Worm (Caenorhabditis elegans) whole organism, young adult: ENCODE measurements around the gene C28D4.10.

Source experiments
- B0019.2 ChIP-seq: fragments of 200-800 bp; sonication (Bioruptor generic); conservative IDR thresholded peaks from 2 replicates; pipeline ENCODE4 v1.3.6; 2022; ENCODE audit warnings: missing genetic modification reagents, missing genetic modification characterization, missing compliant biosample characterization
- C17E4.6 ChIP-seq: fragments of 200-800 bp; sonication (Bioruptor generic); IDR thresholded peaks from 2 replicates; pipeline ENCODE4 v1.3.6; 2022; ENCODE audit warnings: missing genetic modification reagents, missing genetic modification characterization, missing compliant biosample characterization
- F33H1.4 ChIP-seq: fragments of 200-800 bp; sonication (Bioruptor generic); IDR thresholded peaks from 2 replicates; pipeline ENCODE4 v1.3.6; 2022; ENCODE audit warnings: missing genetic modification reagents, missing genetic modification characterization, missing compliant biosample characterization
- F39B2.1 ChIP-seq: fragments of 200-800 bp; sonication (Bioruptor generic); IDR thresholded peaks from 2 replicates; pipeline ENCODE4 v1.3.6; 2022; ENCODE audit warnings: missing genetic modification reagents, missing genetic modification characterization, missing compliant biosample characterization
- F55B11.4 ChIP-seq: sonication (generic microtip); optimal IDR thresholded peaks from 2 replicates; lab custom pipeline; 2016; ENCODE audit warnings: missing compliant biosample characterization, missing genetic modification characterization, borderline replicate concordance; ENCODE audit not compliant: insufficient read depth
- F57A8.1 ChIP-seq: fragments of 200-800 bp; sonication (Bioruptor generic); optimal IDR thresholded peaks from 2 replicates; lab custom pipeline; 2018; ENCODE audit warnings: mild to moderate bottlenecking, missing genetic modification characterization, moderate library complexity, missing compliant biosample characterization
- K11D2.4 ChIP-seq: fragments of 200-800 bp; sonication (Bioruptor generic); IDR thresholded peaks from 2 replicates; pipeline ENCODE4 v1.3.6; 2022; ENCODE audit warnings: missing genetic modification reagents, missing genetic modification characterization, missing compliant biosample characterization
- T07F8.4 ChIP-seq: sonication (generic microtip); optimal IDR thresholded peaks from 2 replicates; lab custom pipeline; 2016; ENCODE audit warnings: mild to moderate bottlenecking, missing genetic modification characterization, moderate library complexity, missing compliant biosample characterization
- T26A5.8 ChIP-seq: sonication (generic microtip); optimal IDR thresholded peaks from 2 replicates; lab custom pipeline; 2016; ENCODE audit warnings: missing genetic modification characterization, missing compliant biosample characterization
- Y56A3A.18 ChIP-seq: fragments of 200-800 bp; sonication (Bioruptor generic); IDR thresholded peaks from 2 replicates; pipeline ENCODE4 v1.3.6; 2022; ENCODE audit warnings: missing genetic modification reagents, missing genetic modification characterization, missing compliant biosample characterization
- Y95B8A.8 ChIP-seq: fragments of 200-800 bp; sonication (Bioruptor generic); IDR thresholded peaks from 2 replicates; pipeline ENCODE4 v1.3.6; 2022; ENCODE audit warnings: missing genetic modification reagents, missing genetic modification characterization, missing compliant biosample characterization
- ama-1 ChIP-seq, 3 experiments: fragments of 150-350 bp in 1 of 3; sonication (generic microtip) in 2 of 3; optimal IDR thresholded peaks; 2 replicates each; lab custom pipeline; 2014 to 2018; ENCODE audit warnings: missing biosample characterization in 2 of 3, missing genetic modification characterization in 2 of 3, missing genetic modification reagents in 2 of 3
- aptf-3 ChIP-seq: fragments of 200-800 bp; sonication (Bioruptor generic); IDR thresholded peaks from 2 replicates; pipeline ENCODE4 v1.3.6; 2022; ENCODE audit warnings: missing genetic modification characterization, missing compliant biosample characterization
- bed-1 ChIP-seq: fragments of 200-800 bp; sonication (Bioruptor generic); IDR thresholded peaks from 2 replicates; pipeline ENCODE4 v1.3.6; 2022; ENCODE audit warnings: missing genetic modification reagents, missing genetic modification characterization, missing compliant biosample characterization
- ceh-79 ChIP-seq: sonication (generic microtip); optimal IDR thresholded peaks from 2 replicates; lab custom pipeline; 2017; ENCODE audit warnings: mild to moderate bottlenecking, missing genetic modification characterization, missing compliant biosample characterization
- die-1 ChIP-seq: sonication (generic microtip); optimal IDR thresholded peaks from 2 replicates; lab custom pipeline; 2016; ENCODE audit warnings: missing genotype, mild to moderate bottlenecking, missing genetic modification characterization, missing compliant biosample characterization
- dpl-1 ChIP-seq: fragments of 150-350 bp; optimal IDR thresholded peaks from 2 replicates; lab custom pipeline; 2014; ENCODE audit warnings: missing biosample characterization, missing genetic modification reagents, missing genetic modification characterization
- egl-44 ChIP-seq: fragments of 200-800 bp; sonication (Bioruptor generic); IDR thresholded peaks from 2 replicates; pipeline ENCODE4 v1.3.6; 2022; ENCODE audit warnings: missing genetic modification reagents, missing genetic modification characterization, missing compliant biosample characterization
- ekl-4 ChIP-seq: fragments of 200-800 bp; sonication (Bioruptor generic); IDR thresholded peaks from 2 replicates; pipeline ENCODE4 v1.3.6; 2022; ENCODE audit warnings: missing genetic modification reagents, missing genetic modification characterization, missing compliant biosample characterization
- ets-4 ChIP-seq: fragments of 200-800 bp; sonication (Bioruptor generic); optimal IDR thresholded peaks from 2 replicates; lab custom pipeline; 2018; ENCODE audit warnings: mild to moderate bottlenecking, missing genetic modification characterization, missing compliant biosample characterization
- him-1 ChIP-seq: sonication (generic microtip); optimal IDR thresholded peaks from 2 replicates; lab custom pipeline; 2016; ENCODE audit warnings: missing genotype, missing genetic modification reagents, missing genetic modification characterization, missing compliant biosample characterization
- hlh-26 ChIP-seq: fragments of 200-800 bp; sonication (Bioruptor generic); conservative IDR thresholded peaks from 2 replicates; pipeline ENCODE4 v1.3.6; 2022; ENCODE audit warnings: missing genetic modification reagents, missing genetic modification characterization, missing compliant biosample characterization
- hmg-20 ChIP-seq: fragments of 200-800 bp; sonication (Bioruptor generic); IDR thresholded peaks from 2 replicates; pipeline ENCODE4 v1.3.6; 2022; ENCODE audit warnings: missing genetic modification reagents, missing genetic modification characterization, missing compliant biosample characterization
- hrde-1 ChIP-seq: sonication (generic microtip); optimal IDR thresholded peaks from 2 replicates; lab custom pipeline; 2016; ENCODE audit warnings: missing genetic modification characterization, mild to moderate bottlenecking, missing compliant biosample characterization, moderate library complexity, missing genotype, missing genetic modification reagents, borderline replicate concordance
- lir-1 ChIP-seq: fragments of 200-800 bp; sonication (Bioruptor generic); conservative IDR thresholded peaks from 2 replicates; pipeline ENCODE4 v1.3.6; 2022; ENCODE audit warnings: missing genetic modification reagents, missing genetic modification characterization, missing compliant biosample characterization
- lsl-1 ChIP-seq: fragments of 200-800 bp; sonication (Bioruptor generic); optimal IDR thresholded peaks from 2 replicates; lab custom pipeline; 2018; ENCODE audit warnings: mild to moderate bottlenecking, missing genetic modification characterization, moderate library complexity, missing compliant biosample characterization
- lsy-27 ChIP-seq: sonication (generic microtip); optimal IDR thresholded peaks from 2 replicates; lab custom pipeline; 2017; ENCODE audit warnings: missing genetic modification characterization, mild to moderate bottlenecking, missing compliant biosample characterization, antibody characterized with exemption, missing genotype, borderline replicate concordance; ENCODE audit not compliant: insufficient read depth
- madf-10 ChIP-seq: sonication (generic microtip); optimal IDR thresholded peaks from 2 replicates; lab custom pipeline; 2016; ENCODE audit warnings: mild to moderate bottlenecking, missing genetic modification characterization, missing compliant biosample characterization
- mes-4 ChIP-seq: sonication (generic microtip); optimal IDR thresholded peaks from 2 replicates; lab custom pipeline; 2016; ENCODE audit warnings: missing genotype, missing genetic modification characterization, missing compliant biosample characterization
- nfyb-1 ChIP-seq: fragments of 200-800 bp; sonication (Bioruptor generic); IDR thresholded peaks from 2 replicates; pipeline ENCODE4 v1.3.6; 2022; ENCODE audit warnings: missing genetic modification reagents, missing genetic modification characterization, missing compliant biosample characterization
- nhr-179 ChIP-seq: sonication (generic microtip); optimal IDR thresholded peaks from 2 replicates; lab custom pipeline; 2016; ENCODE audit warnings: mild to moderate bottlenecking, missing genetic modification characterization, missing compliant biosample characterization
- nhr-80 ChIP-seq: sonication (generic microtip); optimal IDR thresholded peaks from 2 replicates; lab custom pipeline; 2016; ENCODE audit warnings: missing genetic modification characterization, missing compliant biosample characterization
- nhr-90 ChIP-seq: sonication (generic microtip); optimal IDR thresholded peaks from 2 replicates; lab custom pipeline; 2016; ENCODE audit warnings: missing genotype, mild to moderate bottlenecking, missing genetic modification characterization, missing compliant biosample characterization
- pbrm-1 ChIP-seq: fragments of 200-800 bp; sonication (Bioruptor generic); IDR thresholded peaks from 2 replicates; pipeline ENCODE4 v1.3.6; 2022; ENCODE audit warnings: missing genetic modification reagents, missing genetic modification characterization, missing compliant biosample characterization
- repo-1 ChIP-seq: sonication (generic microtip); optimal IDR thresholded peaks from 2 replicates; lab custom pipeline; 2017; ENCODE audit warnings: mild to moderate bottlenecking, missing genetic modification characterization, missing compliant biosample characterization
- sdz-38 ChIP-seq: sonication (generic microtip); optimal IDR thresholded peaks from 2 replicates; lab custom pipeline; 2016; ENCODE audit warnings: missing genotype, missing genetic modification characterization, missing compliant biosample characterization
- snpc-3.4 ChIP-seq: sonication (generic microtip); optimal IDR thresholded peaks from 2 replicates; lab custom pipeline; 2017; ENCODE audit warnings: missing genetic modification characterization, mild to moderate bottlenecking, missing compliant biosample characterization, antibody characterized with exemption, moderate library complexity, missing genotype, missing genetic modification reagents
- tbp1 ChIP-seq: fragments of 200-800 bp; sonication (Bioruptor generic); optimal IDR thresholded peaks from 2 replicates; lab custom pipeline; 2018; ENCODE audit warnings: mild to moderate bottlenecking, missing genetic modification characterization, missing compliant biosample characterization
- tlf-1 ChIP-seq: fragments of 200-800 bp; sonication (Bioruptor generic); optimal IDR thresholded peaks from 2 replicates; lab custom pipeline; 2018; ENCODE audit warnings: mild to moderate bottlenecking, missing genetic modification characterization, missing compliant biosample characterization
- ztf-18 ChIP-seq: sonication (generic microtip); optimal IDR thresholded peaks from 2 replicates; lab custom pipeline; 2016; ENCODE audit warnings: missing genotype, mild to moderate bottlenecking, missing genetic modification characterization, missing compliant biosample characterization

The C28D4.10 gene

DNA sequence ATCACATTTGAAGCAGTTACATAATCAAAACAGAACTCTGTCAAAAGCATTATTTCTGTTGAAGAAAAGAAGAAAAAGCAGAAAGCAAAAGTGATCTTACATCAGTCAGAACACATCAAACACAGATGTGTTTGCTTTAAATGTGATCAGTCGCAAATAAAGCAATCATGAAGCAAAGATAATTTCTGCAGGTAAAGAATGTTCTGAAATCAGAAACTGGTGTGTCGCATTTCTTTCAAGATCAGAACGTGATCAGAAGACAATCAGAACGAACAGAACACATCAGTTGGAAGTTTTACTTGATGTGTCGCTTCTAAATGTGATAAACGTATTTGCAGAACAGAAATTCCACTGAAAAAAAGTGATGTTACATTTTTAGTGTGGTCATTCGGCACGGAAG, 39.2 kb upstream of the C28D4.10 start:
- TF ChIP-seq mes-4 (tag; lab: Kevin White, UChicago) (no peak), nhr-80 (tag; lab: Kevin White, UChicago) (peak; percentile 62)

DNA sequence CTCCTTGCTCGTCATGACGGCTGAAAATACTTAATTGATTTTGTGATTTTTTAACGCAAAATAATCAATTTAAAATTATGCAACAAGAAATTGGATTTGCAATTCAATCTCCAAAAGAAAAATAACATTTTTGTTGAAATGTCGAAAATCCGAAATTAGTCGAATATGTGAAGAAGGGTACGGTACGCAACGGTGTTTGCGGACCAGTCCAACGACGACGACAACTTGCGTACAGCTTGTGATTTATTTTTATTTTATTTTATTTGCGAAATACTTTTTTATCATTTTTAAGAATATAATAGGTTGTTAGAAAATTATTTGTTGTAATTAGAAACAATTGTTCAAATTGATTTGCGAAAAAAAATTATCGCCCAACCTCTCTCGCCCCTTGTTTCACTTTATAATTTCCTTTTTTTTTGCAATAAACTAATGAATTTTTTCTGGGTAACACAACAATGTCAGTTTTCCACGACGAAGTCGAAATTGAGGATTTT, 31.5 kb upstream of the C28D4.10 start, which contains the start of the genes dcaf-1 and dph-3:
dcaf-1 (minus strand) TSS at position 20 of the 494 bp plus-strand sequence.
dph-3 (plus strand) TSS at position 444 of the 494 bp plus-strand sequence.
- peak; percentile 73 for TF ChIP-seq lsl-1
- no peak for TF ChIP-seq aptf-3 (GFP tag; lab: Robert Waterston, UW)
- TF ChIP-seq, all 124 proteins: peak for 1

ce11 chrIV:9709205-9709604, 29.1 kb upstream of the C28D4.10 start, which contains the start of gene ant-1.3:
ant-1.3 (minus strand) TSS chrIV:9709305.
- TF ChIP-seq B0019.2 (GFP tag; lab: Robert Waterston, UW): no peak
- TF ChIP-seq nhr-90 (tag; lab: Kevin White, UChicago): no peak

DNA sequence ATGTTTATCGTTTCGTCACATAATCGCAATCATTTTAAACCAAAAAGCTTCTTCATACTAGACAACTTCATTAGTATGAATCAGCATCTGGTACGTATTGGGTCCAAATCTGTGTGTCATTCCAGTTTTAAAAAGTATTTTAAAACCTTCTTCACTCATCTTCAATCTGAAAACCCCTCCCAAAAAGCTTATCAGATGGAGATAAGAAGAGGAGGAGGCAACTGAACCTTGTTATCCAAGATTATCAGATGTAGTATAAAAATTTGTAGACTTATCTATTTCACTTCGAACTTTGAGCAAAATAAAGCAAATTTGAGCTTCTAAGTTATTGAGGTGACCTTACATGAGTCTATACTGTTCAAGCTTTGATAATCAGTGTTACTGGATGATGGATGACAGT, 28.4 kb upstream of the C28D4.10 start, which contains the start of gene nhr-38:
nhr-38 (plus strand) TSS at position 301 of the 400 bp plus-strand sequence.
- no peak for TF ChIP-seq snpc-3.4 (tag; lab: Kevin White, UChicago)
- no peak for TF ChIP-seq hlh-26 (GFP tag; lab: Robert Waterston, UW)
- no peak for TF ChIP-seq Y95B8A.8 (GFP tag; lab: Robert Waterston, UW)
- no peak for TF ChIP-seq T07F8.4 (tag; lab: Kevin White, UChicago)
- no peak for TF ChIP-seq ekl-4
- no peak for TF ChIP-seq nfyb-1
- no peak for TF ChIP-seq ets-4 (GFP tag; lab: Kevin White, UChicago)
- no peak for TF ChIP-seq aptf-3 (GFP tag; lab: Robert Waterston, UW)
- no peak for TF ChIP-seq K11D2.4 (GFP tag; lab: Robert Waterston, UW)
- TF ChIP-seq Y56A3A.18 (GFP tag; lab: Robert Waterston, UW): no peak
- TF ChIP-seq T26A5.8: no peak
- TF ChIP-seq F39B2.1 (GFP tag; lab: Robert Waterston, UW): no peak
- TF ChIP-seq dpl-1 (GFP tag; lab: Kevin White, UChicago): no peak
- TF ChIP-seq ztf-18: no peak
- no peak for TF ChIP-seq C17E4.6 (GFP tag; lab: Robert Waterston, UW)
- TF ChIP-seq lsy-27 (tag; lab: Kevin White, UChicago): no peak
- no peak for TF ChIP-seq ceh-79
- no peak for TF ChIP-seq repo-1 (tag; lab: Kevin White, UChicago)
- no peak for TF ChIP-seq F55B11.4 (tag; lab: Kevin White, UChicago)
- TF ChIP-seq B0019.2 (GFP tag; lab: Robert Waterston, UW): no peak
- TF ChIP-seq, all 124 proteins: peak for 0

- no peak for TF ChIP-seq him-1
- no peak for TF ChIP-seq nhr-179
- TF ChIP-seq, all 124 proteins: peak for 0
These were observed 25.5 kb upstream of the C28D4.10 start, which contains the start of gene K01H12.4 for ce11 chrIV:9712782-9713181. K01H12.4 (plus strand) TSS chrIV:9713082.

ce11 chrIV:9714264-9714663, 24.0 kb upstream of the C28D4.10 start:
- TF ChIP-seq ama-1 (optimal IDR thresholded peaks at IDR 0.05; lab: Kevin White, UChicago) (no peak), ama-1 (GFP tag; optimal IDR thresholded peaks at IDR 0.05; lab: Kevin White, UChicago) (no peak), lir-1 (GFP tag; lab: Robert Waterston, UW) (no peak), hmg-20 (GFP tag; lab: Robert Waterston, UW) (no peak), F57A8.1 (GFP tag; lab: Kevin White, UChicago) (no peak), ekl-4 (no peak), hlh-26 (GFP tag; lab: Robert Waterston, UW) (no peak), tbp1 (no peak), hrde-1 (tag; lab: Kevin White, UChicago) (no peak), F33H1.4 (GFP tag; lab: Robert Waterston, UW) (no peak), bed-1 (GFP tag; lab: Robert Waterston, UW) (no peak), tlf-1 (GFP tag; lab: Kevin White, UChicago) (no peak), madf-10 (tag; lab: Kevin White, UChicago) (no peak), die-1 (tag; lab: Kevin White, UChicago) (no peak), pbrm-1 (GFP tag; lab: Robert Waterston, UW) (no peak), egl-44 (GFP tag; lab: Robert Waterston, UW) (no peak), sdz-38 (no peak)
